Worm (Caenorhabditis elegans) whole organism, young adult: ENCODE measurements around the gene B0252.8.

ENCODE experiments used
- F39B2.1 ChIP-seq: fragments of 200-800 bp; sonication (Bioruptor generic); IDR thresholded peaks from 2 replicates; pipeline ENCODE4 v1.3.6; 2022; ENCODE audit warnings: missing genetic modification reagents, missing genetic modification characterization, missing compliant biosample characterization
- ama-1 ChIP-seq, 3 experiments: fragments of 150-350 bp in 1 of 3; sonication (generic microtip) in 2 of 3; optimal IDR thresholded peaks; 2 replicates each; lab custom pipeline; 2014 to 2018; ENCODE audit warnings: missing biosample characterization in 2 of 3, missing genetic modification characterization in 2 of 3, missing genetic modification reagents in 2 of 3
- dpl-1 ChIP-seq: fragments of 150-350 bp; optimal IDR thresholded peaks from 2 replicates; lab custom pipeline; 2014; ENCODE audit warnings: missing biosample characterization, missing genetic modification reagents, missing genetic modification characterization
- nfya-1 ChIP-seq: sonication (generic microtip); optimal IDR thresholded peaks from 2 replicates; lab custom pipeline; 2017; ENCODE audit warnings: antibody characterized with exemption, missing compliant biosample characterization, missing genetic modification characterization, borderline replicate concordance; ENCODE audit not compliant: insufficient read depth
- snpc-4 ChIP-seq, 5 experiments: fragments of 150-350 bp in 1 of 5; sonication (generic microtip) in 4 of 5; optimal IDR thresholded peaks; 2 replicates each; lab custom pipeline; 2014 to 2018; ENCODE audit warnings: missing genetic modification characterization in 5 of 5, missing biosample characterization in 3 of 5, antibody characterized with exemption in 2 of 5, mild to moderate bottlenecking in 2 of 5, missing compliant biosample characterization in 2 of 5, missing genotype in 2 of 5, moderate library complexity in 2 of 5, missing genetic modification reagents in 1 of 5
- tlf-1 ChIP-seq: fragments of 200-800 bp; sonication (Bioruptor generic); optimal IDR thresholded peaks from 2 replicates; lab custom pipeline; 2018; ENCODE audit warnings: mild to moderate bottlenecking, missing genetic modification characterization, missing compliant biosample characterization
- unc-130 ChIP-seq: sonication (generic microtip); optimal IDR thresholded peaks from 2 replicates; lab custom pipeline; 2016; ENCODE audit warnings: missing genetic modification reagents, missing genetic modification characterization, missing compliant biosample characterization

DNA sequence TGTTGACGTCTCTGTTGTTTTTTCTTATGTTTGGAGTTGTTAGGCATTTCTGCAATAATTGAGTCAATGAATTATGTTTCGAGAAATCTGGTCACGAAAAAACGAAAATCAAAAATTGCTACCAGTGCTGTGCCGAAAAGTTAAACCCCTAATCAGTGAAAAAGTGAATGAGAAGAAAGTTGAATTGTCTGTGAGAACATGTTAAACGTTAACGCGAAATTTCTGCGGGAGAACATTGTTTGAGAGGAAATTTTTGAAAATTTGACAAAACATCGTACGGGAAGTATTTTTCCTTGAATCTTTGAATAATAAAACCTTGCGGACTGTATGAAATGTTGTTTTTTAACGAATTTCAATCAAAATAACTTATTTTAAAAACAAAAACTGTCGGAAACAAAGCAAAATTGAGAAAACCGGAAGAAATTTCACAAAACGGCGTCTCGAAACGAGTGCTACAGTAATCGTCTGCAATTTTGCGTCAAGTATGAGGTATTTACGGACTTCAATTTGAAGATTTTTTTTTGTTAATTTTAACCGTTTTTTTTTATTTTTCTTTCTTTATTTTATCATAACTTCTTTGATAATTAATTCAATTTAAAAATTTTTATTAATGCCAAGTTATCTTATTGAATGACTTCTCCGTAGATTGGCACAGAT is 22.2 kb upstream of the B0252.8 start, which contains the start of gene adal-1:
- TF ChIP-seq snpc-4 (GFP tag; optimal IDR thresholded peaks at IDR 0.05; lab: Kevin White, UChicago) (no peak), snpc-4 (tag; optimal IDR thresholded peaks at IDR 0.05; lab: Kevin White, UChicago) (no peak), dpl-1 (GFP tag; lab: Kevin White, UChicago) (no peak), ama-1 (optimal IDR thresholded peaks at IDR 0.05; lab: Kevin White, UChicago) (no peak), ama-1 (GFP tag; optimal IDR thresholded peaks at IDR 0.05; lab: Kevin White, UChicago) (no peak), unc-130 (GFP tag; lab: Kevin White, UChicago) (no peak), F39B2.1 (no peak), tlf-1 (no peak), nfya-1 (tag; lab: Kevin White, UChicago) (no peak)
